Worm (Caenorhabditis elegans): ENCODE results near the gene F53H2.3.
"Not testable (repeated sequence)": the region's sequence is repeated elsewhere in the genome, so short reads cannot be mapped to it uniquely, and the experiment has no call there.

F53H2.3 gene

ce11 chrV:20374484-20374883, 37.1 kb downstream of the F53H2.3 start:
- no peak for TF ChIP-seq nhr-11 (tag; optimal IDR thresholded peaks at IDR 0.05)
- peak; percentile 34 for TF ChIP-seq gmeb-1 (tag; optimal IDR thresholded peaks at IDR 0.05)

- not testable (repeated sequence) for TF ChIP-seq lin-13 (GFP tag; optimal IDR thresholded peaks at IDR 0.05); lin-11 (tag; optimal IDR thresholded peaks at IDR 0.05); ztf-1 (GFP tag; conservative IDR thresholded peaks at IDR 0.05)
Measured at ce11 chrV:20369153-20369552, 42.4 kb downstream of the F53H2.3 start, which contains the start of gene srh-177. Gene srh-177, minus strand, starts transcription at chrV:20369253.

ce11 chrV:20366839-20367238, 44.7 kb downstream of the F53H2.3 start, which contains the start of gene K02E2.8:
Gene K02E2.8, minus strand, starts transcription at chrV:20366939.
- TF ChIP-seq peb-1 (tag; optimal IDR thresholded peaks at IDR 0.05) (no peak), ceh-16 (tag; optimal IDR thresholded peaks at IDR 0.05) (no peak), ztf-11 (tag; optimal IDR thresholded peaks at IDR 0.05) (no peak), dmd-4 (tag; optimal IDR thresholded peaks at IDR 0.05) (no peak), mdl-1 (tag; optimal IDR thresholded peaks at IDR 0.05) (no peak), Y55F3AM.14 (GFP tag; optimal IDR thresholded peaks at IDR 0.05) (no peak), gmeb-1 (tag; optimal IDR thresholded peaks at IDR 0.05) (no peak), nhr-237 (tag; optimal IDR thresholded peaks at IDR 0.05) (no peak), nhr-21 (tag; optimal IDR thresholded peaks at IDR 0.05) (no peak), blmp-1 (tag; optimal IDR thresholded peaks at IDR 0.05; ENCODE audit: insufficient read depth) (no peak), egl-27 (tag; optimal IDR thresholded peaks at IDR 0.05) (no peak), lin-11 (tag; optimal IDR thresholded peaks at IDR 0.05) (no peak), unc-62 (GFP tag; optimal IDR thresholded peaks at IDR 0.05) (no peak), ztf-4 (tag; optimal IDR thresholded peaks at IDR 0.05) (no peak), ZK546.5 (tag; optimal IDR thresholded peaks at IDR 0.05) (no peak), lin-13 (GFP tag; optimal IDR thresholded peaks at IDR 0.05) (no peak)

- TF ChIP-seq ama-1 (optimal IDR thresholded peaks at IDR 0.05): no peak
- TF ChIP-seq lin-13 (GFP tag; optimal IDR thresholded peaks at IDR 0.05): no peak
- no peak for TF ChIP-seq alr-1 (tag; optimal IDR thresholded peaks at IDR 0.05)
- no peak for TF ChIP-seq nhr-10 (tag; optimal IDR thresholded peaks at IDR 0.05)
- no peak for TF ChIP-seq mbf-1 (tag; optimal IDR thresholded peaks at IDR 0.05)
- no peak for TF ChIP-seq nhr-129 (tag; optimal IDR thresholded peaks at IDR 0.05)
- TF ChIP-seq unc-62 (GFP tag; optimal IDR thresholded peaks at IDR 0.05): no peak
- no peak for TF ChIP-seq ceh-82 (tag; optimal IDR thresholded peaks at IDR 0.05)
- no peak for TF ChIP-seq mab-5 (tag; optimal IDR thresholded peaks at IDR 0.05)
- no peak for TF ChIP-seq ZK546.5 (tag; optimal IDR thresholded peaks at IDR 0.05)
- no peak for TF ChIP-seq mdl-1 (tag; optimal IDR thresholded peaks at IDR 0.05)
- no peak for TF ChIP-seq C34F6.9 (tag; optimal IDR thresholded peaks at IDR 0.05)
- TF ChIP-seq elt-1 (tag; optimal IDR thresholded peaks at IDR 0.05): no peak
- no peak for TF ChIP-seq dmd-4 (tag; optimal IDR thresholded peaks at IDR 0.05)
- TF ChIP-seq sma-3 (GFP tag; optimal IDR thresholded peaks at IDR 0.05): no peak
- no peak for TF ChIP-seq nhr-237 (tag; optimal IDR thresholded peaks at IDR 0.05)
- no peak for TF ChIP-seq ztf-1 (GFP tag; conservative IDR thresholded peaks at IDR 0.05)
- TF ChIP-seq ceh-16 (tag; optimal IDR thresholded peaks at IDR 0.05): no peak
Measured at ce11 chrV:20356472-20356871, 55.1 kb downstream of the F53H2.3 start, which contains the start of gene grd-11. Gene grd-11, plus strand, starts transcription at chrV:20356772.

ce11 chrV:20351195-20351594, 60.4 kb downstream of the F53H2.3 start, which contains the start of gene K02E2.1:
Gene K02E2.1, plus strand, starts transcription at chrV:20351495.
- TF ChIP-seq blmp-1 (tag; optimal IDR thresholded peaks at IDR 0.05; ENCODE audit: insufficient read depth): no peak
- TF ChIP-seq nhr-129 (tag; optimal IDR thresholded peaks at IDR 0.05): no peak
- TF ChIP-seq unc-55 (GFP tag; optimal IDR thresholded peaks at IDR 0.05): no peak
- TF ChIP-seq sma-3 (GFP tag; optimal IDR thresholded peaks at IDR 0.05): no peak
- TF ChIP-seq ztf-1 (GFP tag; conservative IDR thresholded peaks at IDR 0.05): no peak
- TF ChIP-seq fos-1 (tag; optimal IDR thresholded peaks at IDR 0.05): no peak
- TF ChIP-seq F13H6.1 (tag; optimal IDR thresholded peaks at IDR 0.05): no peak
- TF ChIP-seq gmeb-1 (tag; optimal IDR thresholded peaks at IDR 0.05): no peak
- no peak for TF ChIP-seq nhr-25 (tag; optimal IDR thresholded peaks at IDR 0.05)

- TF ChIP-seq nhr-10 (tag; optimal IDR thresholded peaks at IDR 0.05) (no peak), elt-3 (tag; optimal IDR thresholded peaks at IDR 0.05) (no peak), F13H6.1 (tag; optimal IDR thresholded peaks at IDR 0.05) (no peak), nhr-6 (tag; optimal IDR thresholded peaks at IDR 0.05) (no peak), lin-11 (tag; optimal IDR thresholded peaks at IDR 0.05) (no peak), lsy-2 (tag; optimal IDR thresholded peaks at IDR 0.05) (no peak), sem-4 (tag; optimal IDR thresholded peaks at IDR 0.05) (no peak), zag-1 (tag; optimal IDR thresholded peaks at IDR 0.05) (no peak), blmp-1 (tag; optimal IDR thresholded peaks at IDR 0.05; ENCODE audit: insufficient read depth) (no peak), ceh-82 (tag; optimal IDR thresholded peaks at IDR 0.05) (no peak), ztf-11 (tag; optimal IDR thresholded peaks at IDR 0.05) (no peak), fos-1 (tag; optimal IDR thresholded peaks at IDR 0.05) (no peak)
Measured at ce11 chrV:20350382-20350781, 61.2 kb downstream of the F53H2.3 start.

Measured in whole organism, L2 larva.